Worm (Caenorhabditis elegans) whole organism, early embryonic: ENCODE results near the gene cutl-18.

ENCODE experiments used
- B0310.2 ChIP-seq: sonication (generic microtip); optimal IDR thresholded peaks from 2 replicates; lab custom pipeline; 2016; ENCODE audit warnings: mild to moderate bottlenecking, missing genetic modification characterization, missing compliant biosample characterization
- F13C5.2 ChIP-seq: sonication (generic microtip); optimal IDR thresholded peaks from 2 replicates; lab custom pipeline; 2017; ENCODE audit warnings: mild to moderate bottlenecking, missing genetic modification characterization, inconsistent platforms, missing compliant biosample characterization
- aly-1 ChIP-seq: sonication (generic microtip); optimal IDR thresholded peaks from 2 replicates; lab custom pipeline; 2016; ENCODE audit warnings: missing genetic modification characterization, missing compliant biosample characterization
- ama-1 ChIP-seq: fragments of 150-350 bp; optimal IDR thresholded peaks from 2 replicates; lab custom pipeline; 2014
- ceh-13 ChIP-seq: fragments of 200-800 bp; sonication (Bioruptor generic); optimal IDR thresholded peaks from 2 replicates; lab custom pipeline; 2018; ENCODE audit warnings: mild to moderate bottlenecking, missing genetic modification characterization, missing compliant biosample characterization
- ceh-36 ChIP-seq: sonication (generic microtip); optimal IDR thresholded peaks from 2 replicates; lab custom pipeline; 2016; ENCODE audit warnings: missing genetic modification characterization, inconsistent platforms, missing compliant biosample characterization
- ets-7 ChIP-seq: sonication (generic microtip); optimal IDR thresholded peaks from 2 replicates; lab custom pipeline; 2016; ENCODE audit warnings: missing genotype, missing genetic modification characterization, missing compliant biosample characterization
- flt-1 ChIP-seq: fragments of 200-800 bp; sonication (Bioruptor generic); IDR thresholded peaks from 2 replicates; pipeline ENCODE4 v1.3.6; 2022; ENCODE audit warnings: missing genetic modification characterization, missing compliant biosample characterization
- hmbx-1 ChIP-seq: sonication (generic microtip); optimal IDR thresholded peaks from 2 replicates; lab custom pipeline; 2016; ENCODE audit warnings: mild to moderate bottlenecking, missing genetic modification characterization, missing compliant biosample characterization
- hmg-4 ChIP-seq: fragments of 200-800 bp; sonication (Bioruptor generic); optimal IDR thresholded peaks from 2 replicates; lab custom pipeline; 2018; ENCODE audit warnings: mild to moderate bottlenecking, missing genetic modification characterization, missing compliant biosample characterization
- hnd-1 ChIP-seq: sonication (generic microtip); optimal IDR thresholded peaks from 2 replicates; lab custom pipeline; 2016; ENCODE audit warnings: missing genetic modification characterization, missing compliant biosample characterization
- pes-1 ChIP-seq: fragments of 200-800 bp; sonication (Bioruptor generic); IDR thresholded peaks from 2 replicates; pipeline ENCODE4 v1.3.6; 2022; ENCODE audit warnings: missing genetic modification reagents, missing genetic modification characterization, missing compliant biosample characterization
- scrt-1 ChIP-seq: fragments of 200-800 bp; sonication (Bioruptor generic); IDR thresholded peaks from 2 replicates; pipeline ENCODE4 v1.3.6; 2022; ENCODE audit warnings: missing genetic modification characterization, missing compliant biosample characterization
- sea-1 ChIP-seq: fragments of 200-800 bp; sonication (Bioruptor generic); conservative IDR thresholded peaks from 2 replicates; pipeline ENCODE4 v1.3.6; 2022; ENCODE audit warnings: missing genetic modification characterization, missing compliant biosample characterization
- tbx-11 ChIP-seq: fragments of 200-800 bp; sonication (Bioruptor generic); IDR thresholded peaks from 2 replicates; pipeline ENCODE4 v1.3.6; 2022; ENCODE audit warnings: missing genetic modification characterization, missing compliant biosample characterization
- tbx-37 ChIP-seq: fragments of 200-800 bp; sonication (Bioruptor generic); conservative IDR thresholded peaks from 2 replicates; pipeline ENCODE4 v1.3.6; 2022; ENCODE audit warnings: missing genetic modification reagents, missing genetic modification characterization, missing compliant biosample characterization
- tra-4 ChIP-seq: sonication (generic microtip); optimal IDR thresholded peaks from 2 replicates; lab custom pipeline; 2017; ENCODE audit warnings: missing genetic modification characterization, missing compliant biosample characterization

Gene cutl-18

DNA sequence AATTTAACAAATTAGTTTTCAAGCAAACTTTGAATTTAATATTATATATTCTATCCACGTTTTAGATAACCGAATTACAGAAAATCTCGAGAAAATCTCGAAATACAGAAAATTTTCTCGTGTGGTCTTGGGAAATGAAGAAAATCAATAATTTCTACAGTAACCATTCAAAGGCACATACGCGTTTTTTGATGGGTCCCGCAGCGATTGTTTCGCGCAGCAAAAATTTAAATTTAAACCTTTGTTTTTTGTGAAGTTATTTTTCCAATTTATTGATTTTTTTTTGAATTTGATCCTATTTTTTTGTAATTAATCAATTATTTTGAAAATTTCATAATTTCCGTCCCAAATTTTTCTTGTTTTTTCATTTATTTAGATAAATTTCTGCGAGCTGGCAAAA lies 37.1 kb downstream of the cutl-18 start:
- TF ChIP-seq tbx-11 (no peak), F13C5.2 (no peak), flt-1 (GFP tag; lab: Robert Waterston, UW) (no peak), B0310.2 (tag; lab: Kevin White, UChicago) (no peak), tbx-37 (no peak)

DNA sequence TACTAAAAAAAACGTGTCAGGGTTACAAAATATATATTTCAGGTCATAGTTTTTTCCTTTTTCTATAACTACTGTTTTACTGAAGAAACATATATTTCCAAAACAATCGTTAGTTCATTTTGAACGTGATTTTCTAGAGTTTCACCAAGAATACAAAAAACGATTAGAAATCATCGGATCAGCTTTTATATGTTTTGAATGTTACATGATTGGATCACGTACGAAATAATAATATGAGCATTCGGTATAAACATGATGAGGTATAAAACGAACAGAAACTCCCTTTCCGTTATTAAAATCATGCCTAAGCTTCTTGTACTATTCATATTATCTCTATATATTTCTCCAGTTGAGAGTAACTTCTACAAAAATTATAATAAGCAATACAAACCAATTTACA lies 43.9 kb downstream of the cutl-18 start, which contains the start of gene clec-223:
TSS of gene clec-223 (plus strand) at position 301 of the 400 bp plus-strand sequence.
- TF ChIP-seq hnd-1 (tag; lab: Kevin White, UChicago) (no peak), B0310.2 (tag; lab: Kevin White, UChicago) (no peak), hmg-4 (GFP tag; lab: Kevin White, UChicago) (no peak), tra-4 (tag; lab: Kevin White, UChicago) (no peak), ets-7 (no peak), sea-1 (GFP tag; lab: Robert Waterston, UW) (no peak), tbx-11 (no peak)

DNA sequence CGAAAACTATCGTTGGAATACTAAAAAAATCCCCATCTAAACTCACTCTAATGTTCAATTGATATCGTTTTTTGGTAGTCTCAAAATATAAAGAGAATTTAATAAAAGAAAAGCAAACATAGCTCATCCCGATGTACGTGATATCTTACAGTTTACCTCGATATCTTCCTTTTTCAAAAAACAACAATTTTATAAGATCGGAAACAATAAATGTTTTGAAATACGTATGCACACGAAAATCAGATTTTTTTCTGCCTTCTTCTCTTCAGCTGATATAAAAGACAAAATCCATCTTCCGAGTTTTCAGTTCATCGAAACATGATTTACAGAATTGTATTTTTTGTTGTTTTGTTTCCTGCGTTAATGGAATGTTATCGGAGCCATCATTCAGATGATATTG lies 45.6 kb downstream of the cutl-18 start, which contains the start of gene clec-222:
TSS of gene clec-222 (plus strand) at position 301 of the 400 bp plus-strand sequence.
- TF ChIP-seq ceh-13 (GFP tag; lab: Kevin White, UChicago) (no peak), tra-4 (tag; lab: Kevin White, UChicago) (no peak), pes-1 (no peak), hmg-4 (GFP tag; lab: Kevin White, UChicago) (no peak), ets-7 (no peak), F13C5.2 (no peak), aly-1 (tag; lab: Kevin White, UChicago) (no peak), hmbx-1 (no peak), tbx-11 (no peak), hnd-1 (tag; lab: Kevin White, UChicago) (no peak), flt-1 (GFP tag; lab: Robert Waterston, UW) (no peak), B0310.2 (tag; lab: Kevin White, UChicago) (no peak), tbx-37 (no peak), ceh-36 (no peak), sea-1 (GFP tag; lab: Robert Waterston, UW) (no peak)

DNA sequence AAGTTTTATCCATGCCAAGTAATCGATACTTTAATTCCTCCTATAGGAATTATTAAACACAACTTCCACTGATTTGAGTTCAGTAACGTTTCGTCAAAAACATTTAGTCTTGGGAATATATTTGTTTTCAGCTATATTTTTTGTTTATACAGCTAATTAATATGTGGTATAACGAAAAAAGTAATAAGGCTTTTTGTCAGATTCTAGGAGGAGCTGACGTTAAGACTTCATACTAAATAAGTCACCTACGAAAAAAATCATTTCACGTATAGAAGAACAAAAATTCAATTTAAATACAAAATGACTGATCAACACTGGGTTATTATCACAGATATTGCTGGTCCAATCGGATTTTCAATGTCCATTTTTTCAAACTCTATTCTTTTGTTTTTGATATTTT lies 47.9 kb downstream of the cutl-18 start, which contains the start of gene str-115:
TSS of gene str-115 (plus strand) at position 301 of the 400 bp plus-strand sequence.
- TF ChIP-seq B0310.2 (tag; lab: Kevin White, UChicago) (no peak), tbx-11 (no peak), ceh-36 (no peak), tbx-37 (no peak), tra-4 (tag; lab: Kevin White, UChicago) (no peak), hmg-4 (GFP tag; lab: Kevin White, UChicago) (no peak), ets-7 (no peak), hnd-1 (tag; lab: Kevin White, UChicago) (no peak), flt-1 (GFP tag; lab: Robert Waterston, UW) (no peak), pes-1 (no peak), ceh-13 (GFP tag; lab: Kevin White, UChicago) (no peak), scrt-1 (GFP tag; lab: Robert Waterston, UW) (no peak), aly-1 (tag; lab: Kevin White, UChicago) (no peak), hmbx-1 (no peak)

DNA sequence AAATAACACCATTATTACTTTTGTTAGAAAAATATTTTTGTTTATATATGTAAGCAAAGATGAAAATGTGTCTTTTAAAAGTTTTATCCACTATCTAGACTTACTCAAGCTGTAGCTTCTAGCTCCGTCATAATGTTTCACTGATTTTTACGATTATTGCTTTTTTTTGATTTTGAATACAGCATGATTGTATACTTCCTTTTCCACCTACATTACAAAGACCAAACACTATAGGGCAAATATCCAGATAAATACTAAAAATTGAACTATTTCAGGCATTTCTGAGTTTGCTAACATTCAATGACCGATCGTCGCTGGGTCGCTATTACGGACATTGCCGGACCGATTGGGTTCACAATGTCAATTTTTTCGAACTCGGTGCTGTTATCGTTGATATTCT lies 50.0 kb downstream of the cutl-18 start, which contains the start of gene str-116:
TSS of gene str-116 (plus strand) at position 301 of the 400 bp plus-strand sequence.
- TF ChIP-seq ets-7 (no peak), B0310.2 (tag; lab: Kevin White, UChicago) (no peak), aly-1 (tag; lab: Kevin White, UChicago) (no peak), ama-1 (lab: Kevin White, UChicago) (no peak), sea-1 (GFP tag; lab: Robert Waterston, UW) (no peak), ceh-36 (no peak), F13C5.2 (no peak)

DNA sequence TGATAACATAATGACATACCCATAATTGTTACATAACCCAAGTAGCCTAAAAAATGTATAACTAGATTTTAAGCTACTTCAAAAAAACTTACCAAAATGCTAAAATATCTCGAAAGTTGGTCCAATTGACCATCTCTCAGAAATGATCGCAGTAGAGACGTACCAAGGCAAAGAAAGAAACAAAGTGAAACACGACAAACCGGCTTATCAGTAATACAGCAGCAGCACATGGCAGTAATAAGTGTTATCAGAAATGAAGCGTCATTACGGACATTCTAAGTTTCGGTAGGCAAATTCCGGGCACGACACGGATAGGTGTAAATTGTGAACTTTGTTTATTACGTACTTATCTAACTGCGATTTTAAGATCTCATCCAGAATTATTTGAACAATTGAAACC lies 51.2 kb downstream of the cutl-18 start, which contains the start of gene cln-3.1:
TSS of gene cln-3.1 (minus strand) at position 171 of the 400 bp plus-strand sequence.
- TF ChIP-seq tbx-37, result no peak
- TF ChIP-seq tbx-11, result no peak
- no peak for TF ChIP-seq scrt-1 (GFP tag; lab: Robert Waterston, UW)
- TF ChIP-seq pes-1, result no peak
- no peak for TF ChIP-seq ets-7
- no peak for TF ChIP-seq sea-1 (GFP tag; lab: Robert Waterston, UW)
- TF ChIP-seq hmbx-1, result no peak
- no peak for TF ChIP-seq F13C5.2
- TF ChIP-seq hnd-1 (tag; lab: Kevin White, UChicago), result no peak
- no peak for TF ChIP-seq ceh-36
- no peak for TF ChIP-seq ceh-13 (GFP tag; lab: Kevin White, UChicago)
- no peak for TF ChIP-seq hmg-4 (GFP tag; lab: Kevin White, UChicago)
- TF ChIP-seq B0310.2 (tag; lab: Kevin White, UChicago), result no peak
- no peak for TF ChIP-seq aly-1 (tag; lab: Kevin White, UChicago)
- TF ChIP-seq tra-4 (tag; lab: Kevin White, UChicago), result no peak
- no peak for TF ChIP-seq flt-1 (GFP tag; lab: Robert Waterston, UW)
- no peak for TF ChIP-seq ama-1 (lab: Kevin White, UChicago)
